Worm (Caenorhabditis elegans): ENCODE measurements around the gene ZK84.1.
A peak's percentile ranks its signal among the peaks of the same experiment; 100 is the strongest.

Gene ZK84.1

DNA sequence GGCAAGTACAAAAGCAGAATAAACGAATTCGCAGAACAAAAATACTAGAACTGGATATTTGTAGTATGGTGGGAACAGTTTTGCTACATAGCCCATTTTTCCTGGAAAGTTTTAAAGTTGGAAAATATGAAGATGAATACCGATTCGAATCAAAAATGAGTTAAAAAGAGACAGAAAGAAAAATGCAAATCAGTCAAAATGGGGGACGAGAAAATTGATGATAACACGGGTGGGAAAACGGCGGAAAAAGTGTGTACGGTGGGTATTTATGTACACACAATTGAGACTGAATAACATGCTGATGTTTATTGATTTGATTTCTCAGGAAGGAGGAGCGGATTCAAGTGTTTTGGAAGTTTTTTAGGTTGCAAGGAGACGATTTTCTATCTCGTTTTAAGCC is 4.4 kb downstream of the ZK84.1 start, which contains the start of gene R12C12.9:
Gene R12C12.9, minus strand, starts transcription at position 101 of the 400 bp plus-strand sequence.
- TF ChIP-seq mdl-1 (tag; optimal IDR thresholded peaks at IDR 0.05) (no peak), mml-1 (tag; optimal IDR thresholded peaks at IDR 0.05) (no peak), elt-2 (tag; optimal IDR thresholded peaks at IDR 0.05) (peak; percentile 29)

DNA sequence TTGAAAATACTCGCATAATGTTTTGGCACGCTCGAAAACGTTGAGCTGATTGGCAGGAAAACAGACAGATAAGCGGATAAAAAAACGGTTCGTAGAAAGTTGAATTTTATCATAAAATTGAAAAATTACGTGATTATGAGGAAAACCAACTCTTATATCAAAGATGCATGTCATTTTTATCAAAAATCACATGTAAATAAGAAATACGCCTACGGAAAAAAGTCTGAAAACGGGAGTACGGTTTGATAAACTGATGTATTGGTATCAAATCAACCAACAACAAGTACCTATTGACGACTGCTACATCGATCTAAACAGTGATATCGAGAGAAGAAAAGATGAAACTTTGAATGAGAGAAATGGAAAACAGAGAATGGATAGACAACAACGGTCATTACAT is 5.2 kb downstream of the ZK84.1 start:
- TF ChIP-seq elt-2 (tag; optimal IDR thresholded peaks at IDR 0.05) (peak; percentile 90), pha-4 (tag; optimal IDR thresholded peaks at IDR 0.05) (peak; percentile 49), nhr-25 (tag; optimal IDR thresholded peaks at IDR 0.05) (no peak), pqm-1 (tag; optimal IDR thresholded peaks at IDR 0.05) (peak; percentile 51), nhr-43 (tag; optimal IDR thresholded peaks at IDR 0.05; ENCODE audit: poor library complexity, severe bottlenecking) (no peak)

DNA sequence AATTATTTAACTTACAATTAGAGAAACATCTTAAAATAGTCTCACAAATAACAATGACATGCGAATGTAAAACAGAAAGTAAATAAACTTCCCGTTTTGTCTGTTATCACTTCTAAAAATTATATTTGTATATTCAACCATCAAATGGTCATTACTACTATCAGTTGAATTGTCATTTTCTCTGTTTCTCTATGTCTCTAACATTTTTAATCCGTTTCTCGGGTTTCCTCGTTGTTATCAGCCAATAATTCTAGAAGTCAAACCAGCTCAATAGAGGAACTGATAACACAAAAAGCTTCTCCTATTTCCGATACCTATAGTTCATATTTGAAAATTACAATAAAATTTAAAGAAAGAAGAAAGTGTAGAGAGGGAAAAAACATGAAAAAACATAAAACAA is 6.2 kb downstream of the ZK84.1 start:
- no peak for TF ChIP-seq ZK546.5 (tag; optimal IDR thresholded peaks at IDR 0.05)
- TF ChIP-seq pqm-1 (tag; optimal IDR thresholded peaks at IDR 0.05) = peak; percentile 100
- TF ChIP-seq ceh-82 (tag; optimal IDR thresholded peaks at IDR 0.05) = no peak
- TF ChIP-seq ama-1 (optimal IDR thresholded peaks at IDR 0.05) = no peak
- no peak for TF ChIP-seq unc-39 (tag; optimal IDR thresholded peaks at IDR 0.05)
- TF ChIP-seq elt-2 (tag; optimal IDR thresholded peaks at IDR 0.05) = peak; percentile 100
- peak; percentile 46 for TF ChIP-seq ceh-28 (tag; optimal IDR thresholded peaks at IDR 0.05)
- peak; percentile 87 for TF ChIP-seq pha-4 (tag; optimal IDR thresholded peaks at IDR 0.05)
- no peak for TF ChIP-seq nfya-1 (tag; optimal IDR thresholded peaks at IDR 0.05; ENCODE audit: insufficient read depth)
- TF ChIP-seq jun-1 (tag; optimal IDR thresholded peaks at IDR 0.05) = peak; percentile 92
- TF ChIP-seq nhr-67 (tag; optimal IDR thresholded peaks at IDR 0.05) = no peak
- TF ChIP-seq tbx-2 (tag; optimal IDR thresholded peaks at IDR 0.05) = no peak
- TF ChIP-seq nhr-12 (tag; optimal IDR thresholded peaks at IDR 0.05) = no peak
- peak; percentile 76 for TF ChIP-seq skn-1 (tag; optimal IDR thresholded peaks at IDR 0.05)
- peak; percentile 69 for TF ChIP-seq egl-27 (tag; optimal IDR thresholded peaks at IDR 0.05)

DNA sequence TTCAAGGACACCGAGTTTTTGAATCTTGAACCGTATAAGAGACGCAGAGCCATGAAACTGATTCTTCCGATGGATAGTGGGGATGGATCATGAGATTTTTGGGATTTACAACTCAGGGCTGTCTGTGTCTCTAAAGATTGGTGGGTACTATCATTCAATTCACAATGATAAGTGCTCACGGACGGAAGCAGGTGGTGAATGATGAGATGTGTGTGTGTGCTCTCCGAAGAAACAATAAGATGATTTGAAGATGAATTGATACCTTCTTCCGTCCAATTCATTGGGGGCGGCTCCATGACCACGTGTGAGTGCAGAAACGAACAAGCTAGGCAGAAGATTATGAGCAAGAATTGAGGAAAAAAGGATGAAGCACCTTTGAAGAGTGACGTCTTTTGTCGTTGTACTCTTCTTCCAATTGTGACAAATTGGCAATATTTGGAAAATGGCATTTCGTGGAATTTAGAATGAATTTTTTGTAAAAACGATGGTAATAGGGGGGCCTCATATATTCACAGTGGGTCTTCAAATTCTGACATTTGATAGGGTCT is 8.2 kb downstream of the ZK84.1 start:
- no peak for TF ChIP-seq nhr-43 (tag; optimal IDR thresholded peaks at IDR 0.05; ENCODE audit: poor library complexity, severe bottlenecking)
- TF ChIP-seq nhr-12 (tag; optimal IDR thresholded peaks at IDR 0.05) = no peak
- peak; percentile 35 for TF ChIP-seq egl-5 (tag; optimal IDR thresholded peaks at IDR 0.05)
- no peak for TF ChIP-seq elt-1 (tag; optimal IDR thresholded peaks at IDR 0.05)
- peak; percentile 36 for TF ChIP-seq lin-39 (tag; optimal IDR thresholded peaks at IDR 0.05)
- no peak for TF ChIP-seq eor-1 (tag; optimal IDR thresholded peaks at IDR 0.05)
- peak; percentile 22 for TF ChIP-seq nfya-1 (tag; optimal IDR thresholded peaks at IDR 0.05; ENCODE audit: insufficient read depth)
- TF ChIP-seq pqm-1 (tag; optimal IDR thresholded peaks at IDR 0.05) = no peak
- peak; percentile 35 for TF ChIP-seq nhr-11 (tag; optimal IDR thresholded peaks at IDR 0.05)
- TF ChIP-seq hmg-11 (tag; optimal IDR thresholded peaks at IDR 0.05) = no peak

DNA sequence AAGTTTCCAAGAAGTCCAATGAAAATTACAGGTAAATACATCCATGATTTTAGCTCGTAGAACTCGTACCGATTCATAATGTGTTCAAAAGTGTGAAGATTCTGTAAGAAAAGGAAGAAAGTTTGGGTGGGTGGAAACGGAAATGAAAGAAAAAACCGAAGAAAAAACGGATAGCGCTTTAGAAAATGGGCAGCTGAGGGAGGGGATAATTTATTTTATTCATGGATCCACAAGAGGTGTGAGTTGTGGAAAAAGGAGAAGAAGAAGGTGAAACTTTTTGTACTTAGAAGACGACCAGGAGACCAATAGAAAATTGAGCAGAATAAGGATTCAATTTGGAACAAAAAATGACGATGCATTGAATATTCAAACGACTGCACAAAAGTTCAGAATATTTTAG is 10.7 kb downstream of the ZK84.1 start, which contains the start of gene frpr-16:
Gene frpr-16, minus strand, starts transcription at position 101 of the 400 bp plus-strand sequence.
- TF ChIP-seq jun-1 (tag; optimal IDR thresholded peaks at IDR 0.05) = no peak

DNA sequence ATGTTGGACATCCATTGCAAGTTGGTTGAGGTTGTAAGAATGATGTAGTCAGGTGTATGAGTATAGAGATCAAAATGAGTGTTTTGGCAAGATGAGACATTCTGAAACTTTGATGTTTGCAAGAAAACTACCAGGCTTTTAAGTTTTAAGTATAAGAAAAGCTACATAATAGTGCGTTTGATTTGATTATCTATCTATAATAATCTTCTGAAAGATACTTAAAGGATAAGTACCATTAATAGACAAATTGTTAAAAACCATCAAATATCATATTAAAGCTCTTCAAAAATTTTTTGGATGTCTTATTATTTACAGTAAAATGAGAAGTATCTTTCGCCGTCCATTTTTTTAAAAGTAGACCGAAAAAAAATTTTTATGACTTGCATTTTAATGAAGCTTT is 22.7 kb downstream of the ZK84.1 start, which contains the start of gene R12C12.10:
Gene R12C12.10, minus strand, starts transcription at position 101 of the 400 bp plus-strand sequence.
- no peak for TF ChIP-seq nhr-11 (tag; optimal IDR thresholded peaks at IDR 0.05)
- TF ChIP-seq egl-27 (tag; optimal IDR thresholded peaks at IDR 0.05) = no peak
- no peak for TF ChIP-seq ztf-11 (tag; optimal IDR thresholded peaks at IDR 0.05)
- no peak for TF ChIP-seq elt-2 (tag; optimal IDR thresholded peaks at IDR 0.05)
- no peak for TF ChIP-seq R02D3.7 (tag; optimal IDR thresholded peaks at IDR 0.05)
- no peak for TF ChIP-seq nhr-67 (tag; optimal IDR thresholded peaks at IDR 0.05)
- no peak for TF ChIP-seq fkh-2 (tag; optimal IDR thresholded peaks at IDR 0.05)

DNA sequence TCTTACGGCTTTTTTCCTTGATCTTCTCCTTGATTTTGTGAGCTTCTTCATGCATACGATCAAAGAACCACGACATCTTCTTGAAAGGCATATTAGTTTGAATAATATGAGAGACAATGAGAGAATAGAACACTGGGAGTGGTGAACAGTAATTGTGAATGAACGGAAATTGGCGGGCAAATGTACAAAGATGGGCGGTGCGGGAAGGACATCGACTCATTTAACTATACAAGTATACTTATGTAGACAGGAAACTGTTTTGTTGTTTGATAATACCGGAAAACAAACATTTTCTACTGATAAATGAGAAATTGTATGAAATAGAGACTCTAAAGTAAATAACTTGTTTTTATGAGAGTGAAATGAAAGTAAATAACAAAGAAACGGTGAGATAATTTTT is 24.6 kb downstream of the ZK84.1 start, which contains the start of gene R12C12.5:
Gene R12C12.5, minus strand, starts transcription at position 101 of the 400 bp plus-strand sequence.
- TF ChIP-seq tbx-2 (tag; optimal IDR thresholded peaks at IDR 0.05) (no peak), pha-4 (tag; optimal IDR thresholded peaks at IDR 0.05) (peak; percentile 59)
